Worm (Caenorhabditis elegans) whole organism, L2 larva: ENCODE results near the gene B0303.14.

Experiments
- C34F6.9 ChIP-seq: fragments of 150-350 bp; optimal IDR thresholded peaks from 2 replicates; lab custom pipeline; 2014; ENCODE audit warnings: missing biosample characterization, missing genetic modification characterization
- F13H6.1 ChIP-seq: sonication (generic microtip); optimal IDR thresholded peaks from 2 replicates; lab custom pipeline; 2016; ENCODE audit warnings: missing genetic modification characterization, missing compliant biosample characterization
- R02D3.7 ChIP-seq: fragments of 150-350 bp; optimal IDR thresholded peaks from 2 replicates; lab custom pipeline; 2014; ENCODE audit warnings: missing biosample characterization, missing genetic modification characterization
- Y55F3AM.14 ChIP-seq: fragments of 200-800 bp; sonication (Bioruptor generic); optimal IDR thresholded peaks from 2 replicates; lab custom pipeline; 2018; ENCODE audit warnings: mild to moderate bottlenecking, missing genetic modification characterization, missing compliant biosample characterization
- ZK546.5 ChIP-seq: sonication (generic microtip); optimal IDR thresholded peaks from 2 replicates; lab custom pipeline; 2017; ENCODE audit warnings: missing biosample characterization, missing genetic modification characterization
- alr-1 ChIP-seq: fragments of 150-350 bp; optimal IDR thresholded peaks from 2 replicates; lab custom pipeline; 2014; ENCODE audit warnings: missing biosample characterization, missing genetic modification characterization
- aly-2 ChIP-seq: fragments of 150-350 bp; optimal IDR thresholded peaks from 2 replicates; lab custom pipeline; 2014; ENCODE audit warnings: missing biosample characterization, missing genetic modification characterization
- ama-1 ChIP-seq: fragments of 150-350 bp; optimal IDR thresholded peaks from 2 replicates; lab custom pipeline; 2018; ENCODE audit warnings: inconsistent platforms
- blmp-1 ChIP-seq: sonication (generic microtip); optimal IDR thresholded peaks from 2 replicates; lab custom pipeline; 2017; ENCODE audit warnings: missing genetic modification characterization, mild to moderate bottlenecking, missing compliant biosample characterization, antibody characterized with exemption, moderate library complexity; ENCODE audit not compliant: insufficient read depth
- ceh-16 ChIP-seq: fragments of 150-350 bp; optimal IDR thresholded peaks from 2 replicates; lab custom pipeline; 2014; ENCODE audit warnings: missing biosample characterization, missing genetic modification characterization
- ceh-82 ChIP-seq: fragments of 150-350 bp; optimal IDR thresholded peaks from 2 replicates; lab custom pipeline; 2014; ENCODE audit warnings: missing biosample characterization, missing genetic modification characterization
- crh-2 ChIP-seq: sonication (generic microtip); optimal IDR thresholded peaks from 2 replicates; lab custom pipeline; 2017; ENCODE audit warnings: missing biosample characterization, missing genetic modification characterization
- dmd-4 ChIP-seq: sonication (generic microtip); optimal IDR thresholded peaks from 2 replicates; lab custom pipeline; 2017; ENCODE audit warnings: missing biosample characterization, missing genetic modification characterization
- egl-27 ChIP-seq: sonication (generic microtip); optimal IDR thresholded peaks from 3 replicates; lab custom pipeline; 2017; ENCODE audit warnings: missing biosample characterization, missing genetic modification reagents, missing genetic modification characterization
- elt-1 ChIP-seq: fragments of 150-350 bp; optimal IDR thresholded peaks from 2 replicates; lab custom pipeline; 2014; ENCODE audit warnings: missing biosample characterization, missing genetic modification characterization
- elt-3 ChIP-seq: sonication (generic microtip); optimal IDR thresholded peaks from 2 replicates; lab custom pipeline; 2017; ENCODE audit warnings: missing biosample characterization, missing genetic modification characterization
- fos-1 ChIP-seq: fragments of 150-350 bp; optimal IDR thresholded peaks from 2 replicates; lab custom pipeline; 2014; ENCODE audit warnings: missing biosample characterization, missing genetic modification characterization
- gmeb-1 ChIP-seq: fragments of 150-350 bp; optimal IDR thresholded peaks from 2 replicates; lab custom pipeline; 2014; ENCODE audit warnings: missing biosample characterization, missing genetic modification characterization
- lin-13 ChIP-seq: fragments of 150-350 bp; optimal IDR thresholded peaks from 2 replicates; lab custom pipeline; 2014; ENCODE audit warnings: missing biosample characterization, missing genetic modification reagents, missing genetic modification characterization
- lin-39 ChIP-seq: fragments of 150-350 bp; optimal IDR thresholded peaks from 2 replicates; lab custom pipeline; 2014; ENCODE audit warnings: missing biosample characterization, missing genetic modification reagents, missing genetic modification characterization
- lsy-2 ChIP-seq, 2 experiments: fragments of 150-350 bp in 1 of 2; sonication (generic microtip) in 1 of 2; optimal IDR thresholded peaks; 2 replicates each; lab custom pipeline; 2014 to 2017; ENCODE audit warnings: missing biosample characterization in 2 of 2, missing genetic modification characterization in 2 of 2
- mab-5 ChIP-seq: fragments of 150-350 bp; optimal IDR thresholded peaks from 2 replicates; lab custom pipeline; 2014; ENCODE audit warnings: missing biosample characterization, missing genetic modification characterization
- mbf-1 ChIP-seq: sonication (generic microtip); optimal IDR thresholded peaks from 2 replicates; lab custom pipeline; 2017; ENCODE audit warnings: missing biosample characterization, missing genetic modification characterization
- mdl-1 ChIP-seq, 2 experiments: fragments of 150-350 bp in 1 of 2; sonication (generic microtip) in 1 of 2; optimal IDR thresholded peaks; 2 replicates each; lab custom pipeline; 2017; ENCODE audit warnings: missing biosample characterization in 2 of 2, missing genetic modification characterization in 2 of 2
- nhr-10 ChIP-seq: sonication (generic microtip); optimal IDR thresholded peaks from 2 replicates; lab custom pipeline; 2017; ENCODE audit warnings: missing biosample characterization, missing genetic modification characterization
- nhr-11 ChIP-seq: fragments of 150-350 bp; optimal IDR thresholded peaks from 2 replicates; lab custom pipeline; 2014; ENCODE audit warnings: missing biosample characterization, missing genetic modification characterization
- nhr-129 ChIP-seq: fragments of 150-350 bp; optimal IDR thresholded peaks from 2 replicates; lab custom pipeline; 2014; ENCODE audit warnings: missing biosample characterization, missing genetic modification characterization
- nhr-21 ChIP-seq: fragments of 150-350 bp; optimal IDR thresholded peaks from 2 replicates; lab custom pipeline; 2014; ENCODE audit warnings: missing biosample characterization, missing genetic modification characterization
- nhr-23 ChIP-seq: fragments of 150-350 bp; optimal IDR thresholded peaks from 2 replicates; lab custom pipeline; 2014; ENCODE audit warnings: missing biosample characterization, missing genetic modification reagents, missing genetic modification characterization
- nhr-237 ChIP-seq: fragments of 150-350 bp; optimal IDR thresholded peaks from 2 replicates; lab custom pipeline; 2014; ENCODE audit warnings: missing biosample characterization, missing genetic modification characterization
- nhr-25 ChIP-seq: fragments of 150-350 bp; sonication (generic microtip); optimal IDR thresholded peaks from 3 replicates; lab custom pipeline; 2014; ENCODE audit warnings: missing biosample characterization, missing genetic modification characterization
- nhr-6 ChIP-seq: fragments of 150-350 bp; optimal IDR thresholded peaks from 2 replicates; lab custom pipeline; 2014; ENCODE audit warnings: missing biosample characterization, missing genetic modification characterization
- nhr-77 ChIP-seq: fragments of 150-350 bp; optimal IDR thresholded peaks from 2 replicates; lab custom pipeline; 2014; ENCODE audit warnings: missing biosample characterization, missing genetic modification characterization
- peb-1 ChIP-seq: fragments of 150-350 bp; optimal IDR thresholded peaks from 2 replicates; lab custom pipeline; 2014; ENCODE audit warnings: missing biosample characterization, missing genetic modification characterization
- sem-4 ChIP-seq: fragments of 150-350 bp; optimal IDR thresholded peaks from 2 replicates; lab custom pipeline; 2014; ENCODE audit warnings: missing biosample characterization, missing genetic modification reagents, missing genetic modification characterization
- sma-3 ChIP-seq: sonication (generic microtip); optimal IDR thresholded peaks from 2 replicates; lab custom pipeline; 2016; ENCODE audit warnings: missing genetic modification reagents, missing genetic modification characterization, missing compliant biosample characterization
- sma-9 ChIP-seq, 2 experiments: fragments of 150-350 bp in 1 of 2; sonication (generic microtip) in 1 of 2; optimal IDR thresholded peaks; 2 replicates each; lab custom pipeline; 2014 to 2016; ENCODE audit warnings: missing genetic modification characterization in 2 of 2, mild to moderate bottlenecking in 1 of 2, missing biosample characterization in 1 of 2, missing compliant biosample characterization in 1 of 2, missing genetic modification reagents in 1 of 2, moderate library complexity in 1 of 2
- snpc-4 ChIP-seq: fragments of 150-350 bp; optimal IDR thresholded peaks from 2 replicates; lab custom pipeline; 2014; ENCODE audit warnings: missing biosample characterization, missing genetic modification characterization
- unc-39 ChIP-seq: fragments of 150-350 bp; optimal IDR thresholded peaks from 2 replicates; lab custom pipeline; 2014; ENCODE audit warnings: missing biosample characterization, missing genetic modification characterization
- unc-55 ChIP-seq: fragments of 150-350 bp; sonication (generic microtip); optimal IDR thresholded peaks from 3 replicates; lab custom pipeline; 2014; ENCODE audit warnings: missing biosample characterization, missing genetic modification reagents, missing genetic modification characterization
- unc-62 ChIP-seq: fragments of 150-350 bp; optimal IDR thresholded peaks from 2 replicates; lab custom pipeline; 2014; ENCODE audit warnings: missing biosample characterization, missing genetic modification reagents, missing genetic modification characterization
- zag-1 ChIP-seq: fragments of 150-350 bp; optimal IDR thresholded peaks from 2 replicates; lab custom pipeline; 2014; ENCODE audit warnings: missing biosample characterization, missing genetic modification characterization
- ztf-1 ChIP-seq: fragments of 200-800 bp; sonication (Bioruptor generic); conservative IDR thresholded peaks from 2 replicates; pipeline ENCODE4 v1.3.6; 2022; ENCODE audit warnings: missing genetic modification characterization, missing compliant biosample characterization
- ztf-11 ChIP-seq: sonication (generic microtip); optimal IDR thresholded peaks from 2 replicates; lab custom pipeline; 2017; ENCODE audit warnings: missing biosample characterization, missing genetic modification characterization
- ztf-4 ChIP-seq: fragments of 150-350 bp; optimal IDR thresholded peaks from 2 replicates; lab custom pipeline; 2014; ENCODE audit warnings: missing biosample characterization, missing genetic modification characterization

B0303.14 gene

DNA sequence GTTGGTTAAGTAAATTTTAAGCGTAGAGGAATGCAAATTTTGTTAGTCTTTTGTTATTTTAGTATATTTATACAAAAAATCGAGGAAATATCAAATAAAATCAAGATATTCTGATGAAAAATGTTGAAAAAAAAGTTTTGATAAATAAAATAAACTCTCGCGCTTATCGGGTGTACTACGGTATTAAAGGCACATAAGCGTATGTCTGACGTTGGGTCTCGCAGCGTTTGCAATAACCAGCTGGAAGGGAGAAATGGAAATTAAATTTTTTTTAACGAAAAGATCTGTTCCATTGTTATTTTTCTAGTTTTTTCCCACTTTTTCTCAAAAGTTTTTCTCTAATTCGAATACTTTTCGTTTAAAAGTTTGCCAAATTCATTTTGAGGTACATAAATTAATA, 26.8 kb downstream of the B0303.14 start:
- TF ChIP-seq R02D3.7 (tag; lab: Kevin White, UChicago) (no peak), aly-2 (tag; lab: Kevin White, UChicago) (no peak), snpc-4 (tag; lab: Kevin White, UChicago) (no peak), nhr-23 (tag; lab: Kevin White, UChicago) (no peak), elt-1 (tag; lab: Kevin White, UChicago) (no peak), alr-1 (no peak), nhr-10 (tag; lab: Kevin White, UChicago) (no peak), ZK546.5 (no peak), mbf-1 (tag; lab: Kevin White, UChicago) (no peak), nhr-21 (no peak), fos-1 (no peak), ztf-11 (no peak), ama-1 (lab: Kevin White, UChicago) (no peak), gmeb-1 (tag; lab: Kevin White, UChicago) (no peak), Y55F3AM.14 (GFP tag; lab: Kevin White, UChicago) (no peak), F13H6.1 (tag; lab: Kevin White, UChicago) (no peak), nhr-77 (tag; lab: Kevin White, UChicago) (no peak), zag-1 (tag; lab: Kevin White, UChicago) (no peak), nhr-237 (no peak)

- TF ChIP-seq lsy-2 (tag; optimal IDR thresholded peaks at IDR 0.05; lab: Kevin White, UChicago) (peak in 1 of 2 experiments; percentile 20), alr-1 (no peak), nhr-77 (tag; lab: Kevin White, UChicago) (no peak), fos-1 (peak; percentile 19), nhr-6 (tag; lab: Kevin White, UChicago) (no peak), mbf-1 (tag; lab: Kevin White, UChicago) (no peak), blmp-1 (tag; lab: Kevin White, UChicago) (no peak), C34F6.9 (tag; lab: Kevin White, UChicago) (peak; percentile 9), nhr-11 (no peak), sem-4 (tag; lab: Kevin White, UChicago) (no peak), crh-2 (peak; percentile 18), ceh-16 (no peak), nhr-25 (tag; lab: Kevin White, UChicago) (peak; percentile 60), elt-3 (no peak), nhr-237 (no peak), mab-5 (tag; lab: Kevin White, UChicago) (no peak), nhr-10 (tag; lab: Kevin White, UChicago) (no peak), R02D3.7 (tag; lab: Kevin White, UChicago) (no peak), egl-27 (tag; lab: Kevin White, UChicago) (no peak), gmeb-1 (tag; lab: Kevin White, UChicago) (no peak), ceh-82 (tag; lab: Kevin White, UChicago) (no peak), lin-39 (tag; lab: Kevin White, UChicago) (no peak), unc-62 (GFP tag; lab: Kevin White, UChicago) (no peak), lin-13 (GFP tag; lab: Kevin White, UChicago) (no peak), ztf-1 (GFP tag; lab: Robert Waterston, UW) (no peak), nhr-21 (peak; percentile 53), ama-1 (lab: Kevin White, UChicago) (no peak), elt-1 (tag; lab: Kevin White, UChicago) (no peak), sma-9 (GFP tag; optimal IDR thresholded peaks at IDR 0.05; lab: Kevin White, UChicago) (peak; percentile 41), sma-9 (tag; optimal IDR thresholded peaks at IDR 0.05; lab: Kevin White, UChicago) (no peak), unc-55 (GFP tag; lab: Kevin White, UChicago) (no peak), ZK546.5 (no peak), nhr-129 (tag; lab: Kevin White, UChicago) (peak; percentile 38), mdl-1 (tag; optimal IDR thresholded peaks at IDR 0.05; lab: Kevin White, UChicago) (no peak), ztf-4 (no peak), snpc-4 (tag; lab: Kevin White, UChicago) (no peak), Y55F3AM.14 (GFP tag; lab: Kevin White, UChicago) (no peak), F13H6.1 (tag; lab: Kevin White, UChicago) (peak; percentile 12), dmd-4 (no peak), unc-39 (tag; lab: Kevin White, UChicago) (no peak), zag-1 (tag; lab: Kevin White, UChicago) (no peak), sma-3 (GFP tag; lab: Kevin White, UChicago) (peak; percentile 45), peb-1 (no peak)
These were observed 27.5 kb downstream of the B0303.14 start, which contains the start of gene hadb-1 for ce11 chrIII:8688438-8688946. Gene hadb-1 (minus strand): TSS chrIII:8688488.
